Fruit fly (Drosophila melanogaster) whole organism, embryonic: ENCODE results near the gene Naxe.

Experiments used
- Atf-2 ChIP-seq: fragments of 200-800 bp; sonication (Bioruptor generic); optimal IDR thresholded peaks from 2 replicates; lab custom pipeline; 2016; ENCODE audit warnings: missing biosample characterization, missing genetic modification characterization
- Awh ChIP-seq: fragments of 200-800 bp; sonication (Bioruptor generic); IDR thresholded peaks from 2 replicates; pipeline ENCODE4, ENCODE4 v1.3.6; 2022; ENCODE audit warnings: missing biosample characterization, missing genetic modification characterization
- CG11560 ChIP-seq: fragments of 200-800 bp; sonication (Bioruptor generic); IDR thresholded peaks from 3 replicates; pipeline ENCODE4 v1.3.6; 2022; ENCODE audit warnings: missing biosample characterization, missing genetic modification characterization
- CG12299 ChIP-seq: fragments of 200-800 bp; sonication (Bioruptor generic); optimal IDR thresholded peaks from 2 replicates; lab custom pipeline; 2018; ENCODE audit warnings: missing biosample characterization, mild to moderate bottlenecking, missing genetic modification characterization
- CG12744 ChIP-seq: fragments of 200-800 bp; sonication (Bioruptor generic); optimal IDR thresholded peaks from 2 replicates; lab custom pipeline; 2016; ENCODE audit warnings: missing biosample characterization, missing genetic modification characterization
- CG14667 ChIP-seq: fragments of 200-800 bp; sonication (Bioruptor generic); IDR thresholded peaks from 2 replicates; pipeline ENCODE4 v1.3.6; 2022; ENCODE audit warnings: missing biosample characterization, missing genetic modification characterization
- CG17568 ChIP-seq: fragments of 200-800 bp; sonication (Bioruptor generic); optimal IDR thresholded peaks from 2 replicates; lab custom pipeline; 2018; ENCODE audit warnings: missing biosample characterization, mild to moderate bottlenecking, missing genetic modification characterization, moderate library complexity
- CG2120 ChIP-seq: fragments of 200-800 bp; sonication (Bioruptor generic); optimal IDR thresholded peaks from 3 replicates; lab custom pipeline; 2016; ENCODE audit warnings: missing biosample characterization, missing genetic modification characterization
- CG2678 ChIP-seq: fragments of 200-800 bp; sonication (Bioruptor generic); optimal IDR thresholded peaks from 3 replicates; lab custom pipeline; 2019; ENCODE audit warnings: missing biosample characterization, mild to moderate bottlenecking, missing genetic modification characterization, moderate library complexity
- CG2889 ChIP-seq: fragments of 200-800 bp; sonication (Bioruptor generic); IDR thresholded peaks from 3 replicates; pipeline ENCODE4 v1.3.6; 2022; ENCODE audit warnings: missing biosample characterization, missing genetic modification characterization
- CG31388 ChIP-seq: fragments of 200-800 bp; sonication (Bioruptor generic); optimal IDR thresholded peaks from 2 replicates; lab custom pipeline; 2016; ENCODE audit warnings: missing biosample characterization, missing genetic modification characterization
- CG32772 ChIP-seq: fragments of 200-800 bp; sonication (Bioruptor generic); IDR thresholded peaks from 2 replicates; pipeline ENCODE4 v1.3.6; 2022; ENCODE audit warnings: missing biosample characterization, missing genetic modification characterization
- CG3995 ChIP-seq: fragments of 200-800 bp; sonication (Bioruptor generic); optimal IDR thresholded peaks from 3 replicates; lab custom pipeline; 2016; ENCODE audit warnings: missing biosample characterization, missing genetic modification characterization
- CG4707 ChIP-seq: fragments of 200-800 bp; sonication (Bioruptor generic); optimal IDR thresholded peaks from 2 replicates; lab custom pipeline; 2018; ENCODE audit warnings: missing biosample characterization, mild to moderate bottlenecking, missing genetic modification characterization, moderate library complexity
- CG7786 ChIP-seq: fragments of 200-800 bp; sonication (Bioruptor generic); optimal IDR thresholded peaks from 2 replicates; lab custom pipeline; 2016; ENCODE audit warnings: missing biosample characterization, missing genetic modification characterization
- CG8359 ChIP-seq: fragments of 200-800 bp; sonication (Bioruptor generic); optimal IDR thresholded peaks from 2 replicates; lab custom pipeline; 2017; ENCODE audit warnings: missing biosample characterization, mild to moderate bottlenecking, missing genetic modification characterization, borderline replicate concordance
- CG8944 ChIP-seq: fragments of 200-800 bp; sonication (Bioruptor generic); optimal IDR thresholded peaks from 3 replicates; lab custom pipeline; 2016; ENCODE audit warnings: missing biosample characterization, missing genetic modification characterization
- CTCF ChIP-seq: fragments of 200-800 bp; sonication (Bioruptor generic); optimal IDR thresholded peaks from 2 replicates; lab custom pipeline; 2017; ENCODE audit warnings: missing biosample characterization, mild to moderate bottlenecking, missing genetic modification characterization, moderate library complexity
- D ChIP-seq, 2 experiments: fragments of 200-800 bp in 1 of 2; fragments of >200 bp in 1 of 2; sonication (Bioruptor generic) in 1 of 2; optimal IDR thresholded peaks; 2 replicates in 1 of 2; 3 replicates in 1 of 2; lab custom pipeline; 2017; ENCODE audit warnings: mild to moderate bottlenecking in 1 of 2, missing biosample characterization in 1 of 2, missing genetic modification characterization in 1 of 2, missing genetic modification reagents in 1 of 2
- Dad ChIP-seq: fragments of 200-800 bp; sonication (Bioruptor generic); optimal IDR thresholded peaks from 3 replicates; lab custom pipeline; 2016; ENCODE audit warnings: missing biosample characterization, missing genetic modification characterization
- Dll ChIP-seq: fragments of 200-800 bp; sonication (Bioruptor generic); IDR thresholded peaks from 4 replicates; pipeline ENCODE4 v1.3.6; 2022; ENCODE audit warnings: missing biosample characterization, missing genetic modification characterization; ENCODE audit not compliant: partially characterized antibody
- Ets65A ChIP-seq: fragments of 200-800 bp; sonication (Bioruptor generic); peaks from one replicate; lab custom pipeline; 2016; ENCODE audit warnings: missing biosample characterization, missing genetic modification characterization
- HHEX ChIP-seq: fragments of 200-800 bp; sonication (Bioruptor generic); optimal IDR thresholded peaks from 3 replicates; lab custom pipeline; 2017; ENCODE audit warnings: missing biosample characterization, mild to moderate bottlenecking, missing genetic modification characterization, missing genetic modification reagents
- Hand ChIP-seq: fragments of 200-800 bp; sonication (Bioruptor generic); optimal IDR thresholded peaks from 2 replicates; lab custom pipeline; 2017; ENCODE audit warnings: mild to moderate bottlenecking, missing biosample characterization, missing genetic modification reagents, missing genetic modification characterization
- HmgD ChIP-seq: fragments of 200-800 bp; sonication (Bioruptor generic); optimal IDR thresholded peaks from 3 replicates; lab custom pipeline; 2016; ENCODE audit warnings: missing biosample characterization, missing genetic modification characterization
- Max ChIP-seq: fragments of 200-800 bp; sonication (Bioruptor generic); optimal IDR thresholded peaks from 2 replicates; lab custom pipeline; 2016; ENCODE audit warnings: missing biosample characterization, mild to moderate bottlenecking, missing genetic modification characterization
- Opbp ChIP-seq: fragments of 200-800 bp; sonication (Bioruptor generic); IDR thresholded peaks from 3 replicates; pipeline ENCODE4 v1.3.6; 2022; ENCODE audit warnings: missing biosample characterization, missing genetic modification characterization; ENCODE audit not compliant: partially characterized antibody
- Sry-β ChIP-seq: fragments of 200-800 bp; sonication (Bioruptor generic); optimal IDR thresholded peaks from 2 replicates; lab custom pipeline; 2018; ENCODE audit warnings: missing biosample characterization, mild to moderate bottlenecking, missing genetic modification characterization, moderate library complexity
- ac ChIP-seq: fragments of 200-800 bp; sonication (Bioruptor generic); optimal IDR thresholded peaks from 3 replicates; lab custom pipeline; 2017; ENCODE audit warnings: missing biosample characterization, mild to moderate bottlenecking, missing genetic modification characterization
- ash1 ChIP-seq: fragments of 200-800 bp; sonication (Bioruptor generic); optimal IDR thresholded peaks from 2 replicates; lab custom pipeline; 2018; ENCODE audit warnings: missing biosample characterization, mild to moderate bottlenecking, missing genetic modification characterization
- bcd ChIP-seq: fragments of 200-800 bp; sonication (Bioruptor generic); optimal IDR thresholded peaks from 2 replicates; lab custom pipeline; 2017; ENCODE audit warnings: missing biosample characterization, mild to moderate bottlenecking, missing genetic modification characterization
- btn ChIP-seq: fragments of 200-800 bp; sonication (Bioruptor generic); optimal IDR thresholded peaks from 2 replicates; lab custom pipeline; 2016; ENCODE audit warnings: missing biosample characterization, missing genetic modification characterization
- dm ChIP-seq: fragments of 200-800 bp; sonication (Bioruptor generic); optimal IDR thresholded peaks from 3 replicates; lab custom pipeline; 2016; ENCODE audit warnings: missing biosample characterization, missing genetic modification characterization
- dmrt99B ChIP-seq: fragments of 200-800 bp; sonication (Bioruptor generic); optimal IDR thresholded peaks from 2 replicates; lab custom pipeline; 2018; ENCODE audit warnings: missing biosample characterization, mild to moderate bottlenecking, missing genetic modification characterization, moderate library complexity
- gfzf ChIP-seq: fragments of 200-800 bp; sonication (Bioruptor generic); optimal IDR thresholded peaks from 2 replicates; lab custom pipeline; 2016; ENCODE audit warnings: missing biosample characterization, mild to moderate bottlenecking, missing genetic modification characterization, moderate library complexity
- grau ChIP-seq: fragments of 200-800 bp; optimal IDR thresholded peaks from 3 replicates; lab custom pipeline; 2019; ENCODE audit warnings: missing biosample characterization, mild to moderate bottlenecking, missing genetic modification characterization, moderate library complexity
- ham ChIP-seq: fragments of 200-800 bp; sonication (Bioruptor generic); IDR thresholded peaks from 2 replicates; pipeline ENCODE4 v1.3.6; 2022; ENCODE audit warnings: missing biosample characterization, missing genetic modification characterization
- kni ChIP-seq: fragments of 200-800 bp; sonication (Bioruptor generic); optimal IDR thresholded peaks from 3 replicates; lab custom pipeline; 2017; ENCODE audit warnings: mild to moderate bottlenecking, missing biosample characterization, missing genetic modification reagents, missing genetic modification characterization
- lmd ChIP-seq: fragments of 200-800 bp; sonication (Bioruptor generic); IDR thresholded peaks from 2 replicates; pipeline ENCODE4 v1.3.6; 2022; ENCODE audit warnings: missing biosample characterization, missing genetic modification characterization
- nau ChIP-seq: fragments of 200-800 bp; sonication (Bioruptor generic); optimal IDR thresholded peaks from 3 replicates; lab custom pipeline; 2017; ENCODE audit warnings: missing biosample characterization, mild to moderate bottlenecking, missing genetic modification characterization, missing genetic modification reagents
- odd ChIP-seq: fragments of 200-800 bp; sonication (Bioruptor generic); optimal IDR thresholded peaks from 2 replicates; lab custom pipeline; 2017; ENCODE audit warnings: missing biosample characterization, mild to moderate bottlenecking, missing genetic modification characterization
- otp ChIP-seq: fragments of 200-800 bp; sonication (Bioruptor generic); IDR thresholded peaks from 3 replicates; pipeline ENCODE4, ENCODE4 v1.3.6; 2022; ENCODE audit warnings: missing biosample characterization, missing genetic modification characterization
- pros ChIP-seq: fragments of 200-800 bp; sonication (Bioruptor generic); optimal IDR thresholded peaks from 3 replicates; lab custom pipeline; 2019; ENCODE audit warnings: missing biosample characterization, mild to moderate bottlenecking, missing genetic modification characterization, moderate library complexity
- pum ChIP-seq: fragments of 200-800 bp; sonication (Bioruptor generic); optimal IDR thresholded peaks from 2 replicates; lab custom pipeline; 2016; ENCODE audit warnings: missing biosample characterization, missing genetic modification characterization
- run ChIP-seq: fragments of 200-800 bp; sonication (Bioruptor generic); optimal IDR thresholded peaks from 3 replicates; lab custom pipeline; 2018; ENCODE audit warnings: missing biosample characterization, mild to moderate bottlenecking, missing genetic modification characterization
- slou ChIP-seq: fragments of 200-800 bp; sonication (Bioruptor generic); optimal IDR thresholded peaks from 3 replicates; lab custom pipeline; 2016; ENCODE audit warnings: missing biosample characterization, missing genetic modification characterization
- sna ChIP-seq: fragments of 200-800 bp; sonication (Bioruptor generic); IDR thresholded peaks from 2 replicates; pipeline ENCODE4 v1.3.6; 2022; ENCODE audit warnings: missing biosample characterization, missing genetic modification characterization; ENCODE audit not compliant: partially characterized antibody
- sob ChIP-seq: fragments of 200-800 bp; sonication (Bioruptor generic); IDR thresholded peaks from 2 replicates; pipeline ENCODE4 v1.3.6; 2022; ENCODE audit warnings: missing biosample characterization, missing genetic modification characterization
- sqz ChIP-seq: fragments of 200-800 bp; sonication (Bioruptor generic); optimal IDR thresholded peaks from 3 replicates; lab custom pipeline; 2018; ENCODE audit warnings: missing biosample characterization, mild to moderate bottlenecking, missing genetic modification characterization
- stc ChIP-seq: fragments of 200-800 bp; sonication (Bioruptor generic); IDR thresholded peaks from 2 replicates; pipeline ENCODE4 v1.3.6; 2022; ENCODE audit warnings: missing biosample characterization, missing genetic modification characterization
- stwl ChIP-seq: fragments of 200-800 bp; sonication (Bioruptor generic); optimal IDR thresholded peaks from 3 replicates; lab custom pipeline; 2018; ENCODE audit warnings: missing biosample characterization, mild to moderate bottlenecking, missing genetic modification characterization, moderate library complexity
- tin ChIP-seq: fragments of 200-800 bp; sonication (Bioruptor generic); optimal IDR thresholded peaks from 3 replicates; lab custom pipeline; 2016; ENCODE audit warnings: missing biosample characterization, missing genetic modification characterization

Naxe gene

DNA sequence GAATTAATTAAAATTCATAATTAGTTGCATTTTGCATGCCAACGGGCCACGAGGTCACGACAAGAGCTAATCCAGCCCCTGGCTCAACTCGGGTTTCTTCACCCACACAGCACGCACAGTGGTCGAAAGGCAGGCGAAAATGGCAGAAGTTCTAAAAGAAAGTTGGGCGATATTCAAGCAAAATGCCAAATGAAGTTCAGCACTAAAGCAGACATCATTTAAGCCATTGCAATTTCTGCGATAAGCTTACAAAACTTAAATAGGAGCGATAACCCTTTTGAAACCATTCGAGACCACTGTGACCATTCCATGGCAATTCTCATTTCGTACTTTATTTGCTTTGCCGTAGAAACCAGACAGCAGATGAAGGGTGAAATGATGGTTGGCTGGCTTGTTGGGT, 18.4 kb downstream of the Naxe start (continued):
- TF ChIP-seq CG8944 (GFP tag; lab: Kevin White, UChicago): no peak
- TF ChIP-seq HHEX: no peak
- no peak for TF ChIP-seq CTCF (GFP tag; lab: Kevin White, UChicago)
- no peak for TF ChIP-seq sna (GFP tag; lab: Robert Waterston, UW)
- TF ChIP-seq kni (GFP tag; lab: Kevin White, UChicago): no peak
- TF ChIP-seq Dll (GFP tag; lab: Robert Waterston, UW): no peak
- no peak for TF ChIP-seq HmgD (GFP tag; lab: Kevin White, UChicago)
- no peak for TF ChIP-seq slou (GFP tag; lab: Kevin White, UChicago)
- peak; percentile 45 for TF ChIP-seq CG2120 (GFP tag; lab: Kevin White, UChicago)
- no peak for TF ChIP-seq ac (GFP tag; lab: Kevin White, UChicago)
- peak; percentile 16 for TF ChIP-seq Max (GFP tag; lab: Kevin White, UChicago)
- peak; percentile 19 for TF ChIP-seq tin
- TF ChIP-seq ham (GFP tag; lab: Robert Waterston, UW): no peak
- no peak for TF ChIP-seq CG12299 (tag; lab: Kevin White, UChicago)
- no peak for TF ChIP-seq gfzf
- no peak for TF ChIP-seq run (tag; lab: Kevin White, UChicago)
- TF ChIP-seq dmrt99B (tag; lab: Kevin White, UChicago): peak; percentile 57
- TF ChIP-seq CG4707: no peak
- no peak for TF ChIP-seq Dad (GFP tag; lab: Kevin White, UChicago)
- TF ChIP-seq bcd (GFP tag; lab: Kevin White, UChicago): peak; percentile 36
- no peak for TF ChIP-seq otp (GFP tag; lab: Robert Waterston, UW)
- TF ChIP-seq D (optimal IDR thresholded peaks at IDR 0.05; lab: Kevin White, UChicago): no peak
- peak; percentile 22 for TF ChIP-seq D (GFP tag; optimal IDR thresholded peaks at IDR 0.05; lab: Kevin White, UChicago)
- TF ChIP-seq Hand (GFP tag; lab: Kevin White, UChicago): no peak
- peak; percentile 32; the same call in 1 of the 2 replicates for TF ChIP-seq CG32772 (GFP tag; lab: Robert Waterston, UW)
- no peak for TF ChIP-seq CG3995 (GFP tag; lab: Kevin White, UChicago)
- no peak for TF ChIP-seq CG12744 (GFP tag; lab: Kevin White, UChicago)
- no peak; the same call in 1 of the 2 replicates for TF ChIP-seq lmd (GFP tag; lab: Robert Waterston, UW)
- TF ChIP-seq stc (GFP tag; lab: Robert Waterston, UW): peak; percentile 59; the same call in 1 of the 2 replicates
- no peak for TF ChIP-seq nau (GFP tag; lab: Kevin White, UChicago)
- TF ChIP-seq ash1 (GFP tag; lab: Kevin White, UChicago): no peak
- TF ChIP-seq pros: no peak
- TF ChIP-seq Opbp: no peak
- TF ChIP-seq CG17568: no peak
- no peak for TF ChIP-seq Atf-2 (GFP tag; lab: Kevin White, UChicago)
- no peak for TF ChIP-seq Awh (GFP tag; lab: Robert Waterston, UW)
- TF ChIP-seq sob (GFP tag; lab: Robert Waterston, UW): peak; percentile 28; the same call in 1 of the 2 replicates
- TF ChIP-seq CG8359 (GFP tag; lab: Kevin White, UChicago): no peak
- TF ChIP-seq Ets65A (GFP tag; lab: Kevin White, UChicago): peak; percentile 93
- no peak for TF ChIP-seq CG14667 (GFP tag; lab: Robert Waterston, UW)
- TF ChIP-seq odd (GFP tag; lab: Kevin White, UChicago): peak; percentile 3
- TF ChIP-seq Sry-β (GFP tag; lab: Kevin White, UChicago): no peak
- TF ChIP-seq grau (tag; lab: Kevin White, UChicago): peak; percentile 35
- TF ChIP-seq btn: no peak
- no peak for TF ChIP-seq sqz (GFP tag; lab: Kevin White, UChicago)
- no peak for TF ChIP-seq CG2678
- no peak for TF ChIP-seq dm (GFP tag; lab: Kevin White, UChicago)
- no peak for TF ChIP-seq CG2889 (GFP tag; lab: Robert Waterston, UW)
- peak; percentile 19 for TF ChIP-seq pum
- peak; percentile 25 for TF ChIP-seq CG7786 (GFP tag; lab: Kevin White, UChicago)
- no peak for TF ChIP-seq CG11560 (tag; lab: Robert Waterston, UW)
- TF ChIP-seq stwl (tag; lab: Kevin White, UChicago): no peak
- TF ChIP-seq CG31388 (GFP tag; lab: Kevin White, UChicago): no peak
